ENCODE assay signal across 1 fruit fly cellular context in genomic region chrX:19701611-19702010, dm6.
TF ChIP-seq lines count a peak whose summit lies in the region.

Gene Tcs4, minus strand, starts transcription at chrX:19701755.

TF ChIP-seq in whole organism, embryonic, 481 proteins besides CTCF, POLR2A, EP300 and RAD21 (continued from another document and continues in another):
- no peak for TF ChIP-seq ase (GFP tag; IDR thresholded peaks at IDR 0.05; lab: Robert Waterston, UW)
- no peak for TF ChIP-seq lilli (GFP tag; optimal IDR thresholded peaks at IDR 0.05; lab: Kevin White, UChicago)
- no peak for TF ChIP-seq CG2678 (tag; optimal IDR thresholded peaks at IDR 0.05; lab: Kevin White, UChicago)
- TF ChIP-seq CG3163 (GFP tag; optimal IDR thresholded peaks at IDR 0.05; lab: Kevin White, UChicago) = no peak
- TF ChIP-seq toy (GFP tag; IDR thresholded peaks at IDR 0.05; lab: Robert Waterston, UW) = no peak
- TF ChIP-seq CG18476 (GFP tag; optimal IDR thresholded peaks at IDR 0.05; lab: Kevin White, UChicago) = no peak
- no peak for TF ChIP-seq CG9609 (GFP tag; optimal IDR thresholded peaks at IDR 0.05; lab: Kevin White, UChicago)
- no peak for TF ChIP-seq en (GFP tag; optimal IDR thresholded peaks at IDR 0.05; lab: Kevin White, UChicago)
- TF ChIP-seq CG7372 (GFP tag; IDR thresholded peaks at IDR 0.05; lab: Robert Waterston, UW) = no peak
- peak; percentile 80 for TF ChIP-seq CG34224 (GFP tag; IDR thresholded peaks at IDR 0.05; lab: Robert Waterston, UW; ENCODE audit: partially characterized antibody)
- no peak for TF ChIP-seq Dbx (GFP tag; IDR thresholded peaks at IDR 0.05; lab: Robert Waterston, UW)
- TF ChIP-seq Optix (GFP tag; IDR thresholded peaks at IDR 0.05; lab: Robert Waterston, UW) = no peak
- peak; percentile 72; the same call in 2 of the 3 replicates for TF ChIP-seq CG6791 (GFP tag; IDR thresholded peaks at IDR 0.05; lab: Robert Waterston, UW; ENCODE audit: partially characterized antibody)
- no peak for TF ChIP-seq CG7745 (tag; optimal IDR thresholded peaks at IDR 0.05; lab: Kevin White, UChicago)
- no peak for TF ChIP-seq Fer2 (tag; optimal IDR thresholded peaks at IDR 0.05; lab: Kevin White, UChicago)
- TF ChIP-seq ftz-f1 (GFP tag; optimal IDR thresholded peaks at IDR 0.05; lab: Kevin White, UChicago) = no peak
- TF ChIP-seq ATbp (GFP tag; optimal IDR thresholded peaks at IDR 0.05; lab: Kevin White, UChicago) = no peak
- TF ChIP-seq NC2β (GFP tag; optimal IDR thresholded peaks at IDR 0.05; lab: Kevin White, UChicago) = no peak
- no peak for TF ChIP-seq CG14965 (GFP tag; optimal IDR thresholded peaks at IDR 0.05; lab: Kevin White, UChicago; ENCODE audit: borderline replicate concordance)
- peak; percentile 37 for TF ChIP-seq CG18262 (tag; optimal IDR thresholded peaks at IDR 0.05; lab: Kevin White, UChicago)
- TF ChIP-seq Nf-YC (tag; optimal IDR thresholded peaks at IDR 0.05; lab: Kevin White, UChicago) = peak; percentile 19
- TF ChIP-seq cwo (GFP tag; optimal IDR thresholded peaks at IDR 0.05; lab: Kevin White, UChicago) = no peak
- TF ChIP-seq CG6683 (GFP tag; optimal IDR thresholded peaks at IDR 0.05; lab: Kevin White, UChicago) = no peak
- TF ChIP-seq CG10959 (GFP tag; IDR thresholded peaks at IDR 0.05; lab: Robert Waterston, UW) = no peak
- no peak for TF ChIP-seq CG17186 (GFP tag; optimal IDR thresholded peaks at IDR 0.05; lab: Kevin White, UChicago)
- no peak for TF ChIP-seq CG10274 (GFP tag; optimal IDR thresholded peaks at IDR 0.05; lab: Kevin White, UChicago)
- TF ChIP-seq CG17829 (tag; optimal IDR thresholded peaks at IDR 0.05; lab: Kevin White, UChicago) = peak; percentile 57
- no peak for TF ChIP-seq CG2199 (GFP tag; IDR thresholded peaks at IDR 0.05; lab: Robert Waterston, UW)
- no peak for TF ChIP-seq CG2889 (GFP tag; IDR thresholded peaks at IDR 0.05; lab: Robert Waterston, UW)
- peak; percentile 45 for TF ChIP-seq unpg (GFP tag; optimal IDR thresholded peaks at IDR 0.05; lab: Kevin White, UChicago)
- TF ChIP-seq CG8924 (tag; optimal IDR thresholded peaks at IDR 0.05; lab: Kevin White, UChicago) = peak; percentile 20
- TF ChIP-seq CG4328 (GFP tag; optimal IDR thresholded peaks at IDR 0.05; lab: Kevin White, UChicago) = no peak
- TF ChIP-seq HLH3B (GFP tag; IDR thresholded peaks at IDR 0.05; lab: Robert Waterston, UW) = no peak
- no peak for TF ChIP-seq CG2116 (GFP tag; optimal IDR thresholded peaks at IDR 0.05; lab: Kevin White, UChicago)
- TF ChIP-seq fu2 (GFP tag; optimal IDR thresholded peaks at IDR 0.05; lab: Kevin White, UChicago) = no peak
- TF ChIP-seq CG4404 (GFP tag; IDR thresholded peaks at IDR 0.05; lab: Robert Waterston, UW) = no peak
- no peak for TF ChIP-seq Awh (GFP tag; IDR thresholded peaks at IDR 0.05; lab: Robert Waterston, UW)
- TF ChIP-seq amos (GFP tag; IDR thresholded peaks at IDR 0.05; lab: Robert Waterston, UW; ENCODE audit: partially characterized antibody) = peak; percentile 46; the same call in 1 of the 2 replicates
- TF ChIP-seq Ptx1 (GFP tag; IDR thresholded peaks at IDR 0.05; lab: Robert Waterston, UW) = no peak
- peak in 1 of 2 experiments; percentile 33 for TF ChIP-seq bsh (GFP tag; optimal IDR thresholded peaks at IDR 0.05; lab: Kevin White, UChicago)
- no peak; the same call in 1 of the 2 replicates for TF ChIP-seq lmd (GFP tag; IDR thresholded peaks at IDR 0.05; lab: Robert Waterston, UW)
- no peak for TF ChIP-seq Vsx1 (GFP tag; optimal IDR thresholded peaks at IDR 0.05; lab: Kevin White, UChicago)
- TF ChIP-seq CG1832 (GFP tag; optimal IDR thresholded peaks at IDR 0.05; lab: Kevin White, UChicago) = no peak
- no peak for TF ChIP-seq HLHmδ (GFP tag; optimal IDR thresholded peaks at IDR 0.05; lab: Kevin White, UChicago)
- TF ChIP-seq CG12155 (GFP tag; optimal IDR thresholded peaks at IDR 0.05; lab: Kevin White, UChicago) = no peak
- 0 out of 2 replicates have a peak, but pooled peaks have one; percentile 35 for TF ChIP-seq nerfin-2 (GFP tag; IDR thresholded peaks at IDR 0.05; lab: Robert Waterston, UW; ENCODE audit: partially characterized antibody)
- TF ChIP-seq sim (GFP tag; IDR thresholded peaks at IDR 0.05; lab: Robert Waterston, UW) = no peak
- TF ChIP-seq sens (GFP tag; lab: Kevin White, UChicago) = peak; percentile 62
- no peak for TF ChIP-seq CG10366 (GFP tag; IDR thresholded peaks at IDR 0.05; lab: Robert Waterston, UW)
- no peak for TF ChIP-seq CG42726 (GFP tag; IDR thresholded peaks at IDR 0.05; lab: Robert Waterston, UW; ENCODE audit: partially characterized antibody)
- no peak for TF ChIP-seq CG10565 (GFP tag; optimal IDR thresholded peaks at IDR 0.05; lab: Kevin White, UChicago)
- no peak for TF ChIP-seq CG12744 (GFP tag; optimal IDR thresholded peaks at IDR 0.05; lab: Kevin White, UChicago)
- no peak for TF ChIP-seq ind (GFP tag; optimal IDR thresholded peaks at IDR 0.05; lab: Kevin White, UChicago)
- peak; percentile 43 for TF ChIP-seq CG7839 (tag; optimal IDR thresholded peaks at IDR 0.05; lab: Kevin White, UChicago)
- no peak for TF ChIP-seq onecut (GFP tag; IDR thresholded peaks at IDR 0.05; lab: Robert Waterston, UW)
- TF ChIP-seq Gug (GFP tag; IDR thresholded peaks at IDR 0.05; lab: Robert Waterston, UW) = no peak
- no peak for TF ChIP-seq oc (tag; optimal IDR thresholded peaks at IDR 0.05; lab: Kevin White, UChicago)
- TF ChIP-seq stwl (tag; optimal IDR thresholded peaks at IDR 0.05; lab: Kevin White, UChicago) = peak; percentile 100
- no peak for TF ChIP-seq CG3838 (GFP tag; optimal IDR thresholded peaks at IDR 0.05; lab: Kevin White, UChicago)
- TF ChIP-seq CG9727 (GFP tag; optimal IDR thresholded peaks at IDR 0.05; lab: Kevin White, UChicago) = no peak
- no peak for TF ChIP-seq hth (optimal IDR thresholded peaks at IDR 0.05; lab: Kevin White, UChicago)
- peak; percentile 21 for TF ChIP-seq HmgZ (tag; optimal IDR thresholded peaks at IDR 0.05; lab: Kevin White, UChicago)
- TF ChIP-seq Sox100B (GFP tag; optimal IDR thresholded peaks at IDR 0.05; lab: Kevin White, UChicago) = no peak
- no peak for TF ChIP-seq mld (GFP tag; IDR thresholded peaks at IDR 0.05; lab: Robert Waterston, UW; ENCODE audit: partially characterized antibody)
- no peak for TF ChIP-seq CG18619 (GFP tag; optimal IDR thresholded peaks at IDR 0.05; lab: Kevin White, UChicago)
- TF ChIP-seq tx (GFP tag; optimal IDR thresholded peaks at IDR 0.05; lab: Kevin White, UChicago) = no peak
- TF ChIP-seq NC2α (GFP tag; optimal IDR thresholded peaks at IDR 0.05; lab: Kevin White, UChicago) = no peak
- 0 out of 2 replicates have a peak, but pooled peaks have one; percentile 22 for TF ChIP-seq CG31441 (GFP tag; IDR thresholded peaks at IDR 0.05; lab: Robert Waterston, UW)
- TF ChIP-seq tup (GFP tag; optimal IDR thresholded peaks at IDR 0.05; lab: Kevin White, UChicago) = no peak
- TF ChIP-seq CG17385 (GFP tag; optimal IDR thresholded peaks at IDR 0.05; lab: Kevin White, UChicago) = no peak
- no peak for TF ChIP-seq CG11398 (GFP tag; optimal IDR thresholded peaks at IDR 0.05; lab: Kevin White, UChicago)
- TF ChIP-seq Med (GFP tag; lab: Kevin White, UChicago) = peak; percentile 76
- peak; percentile 1 for TF ChIP-seq lbe (GFP tag; optimal IDR thresholded peaks at IDR 0.05; lab: Kevin White, UChicago)
- TF ChIP-seq cg (GFP tag; optimal IDR thresholded peaks at IDR 0.05; lab: Kevin White, UChicago) = no peak
- peak; percentile 60; the same call in 2 of the 3 replicates for TF ChIP-seq zen2 (GFP tag; IDR thresholded peaks at IDR 0.05; lab: Robert Waterston, UW; ENCODE audit: partially characterized antibody)
- no peak for TF ChIP-seq CG13296 (GFP tag; optimal IDR thresholded peaks at IDR 0.05; lab: Kevin White, UChicago)
- no peak for TF ChIP-seq CG11085 (GFP tag; IDR thresholded peaks at IDR 0.05; lab: Robert Waterston, UW)
- no peak for TF ChIP-seq ems (GFP tag; optimal IDR thresholded peaks at IDR 0.05; lab: Kevin White, UChicago)
- no peak for TF ChIP-seq Hr39 (optimal IDR thresholded peaks at IDR 0.05; lab: Kevin White, UChicago)
- TF ChIP-seq MBD-R2 (GFP tag; IDR thresholded peaks at IDR 0.05; lab: Robert Waterston, UW) = peak; percentile 82
- no peak for TF ChIP-seq mam (GFP tag; optimal IDR thresholded peaks at IDR 0.05; lab: Kevin White, UChicago)
- TF ChIP-seq CG5245 (GFP tag; optimal IDR thresholded peaks at IDR 0.05; lab: Kevin White, UChicago) = no peak
- TF ChIP-seq CG32532 (GFP tag; IDR thresholded peaks at IDR 0.05; lab: Robert Waterston, UW) = no peak
- TF ChIP-seq CG11456 (GFP tag; IDR thresholded peaks at IDR 0.05; lab: Robert Waterston, UW) = no peak
- no peak for TF ChIP-seq Hsf (GFP tag; optimal IDR thresholded peaks at IDR 0.05; lab: Kevin White, UChicago)
- TF ChIP-seq insv (GFP tag; optimal IDR thresholded peaks at IDR 0.05; lab: Kevin White, UChicago) = no peak
- no peak for TF ChIP-seq Ada2b (GFP tag; IDR thresholded peaks at IDR 0.05; lab: Robert Waterston, UW)
- peak; percentile 3 for TF ChIP-seq gcm (GFP tag; optimal IDR thresholded peaks at IDR 0.05; lab: Kevin White, UChicago)
- TF ChIP-seq YL-1 (GFP tag; optimal IDR thresholded peaks at IDR 0.05; lab: Kevin White, UChicago) = peak; percentile 48
- TF ChIP-seq knrl (GFP tag; IDR thresholded peaks at IDR 0.05; lab: Robert Waterston, UW; ENCODE audit: partially characterized antibody) = peak; percentile 42; the same call in 1 of the 3 replicates
- peak; percentile 20; the same call in 1 of the 2 replicates for TF ChIP-seq slbo (GFP tag; IDR thresholded peaks at IDR 0.05; lab: Robert Waterston, UW)
- no peak for TF ChIP-seq gro (GFP tag; optimal IDR thresholded peaks at IDR 0.05; lab: Kevin White, UChicago)
- TF ChIP-seq ash1 (GFP tag; optimal IDR thresholded peaks at IDR 0.05; lab: Kevin White, UChicago) = no peak
- peak; percentile 48 for TF ChIP-seq nmo (GFP tag; optimal IDR thresholded peaks at IDR 0.05; lab: Kevin White, UChicago)
- TF ChIP-seq CG30403 (GFP tag; optimal IDR thresholded peaks at IDR 0.05; lab: Kevin White, UChicago) = peak; percentile 44
- TF ChIP-seq bab2 (GFP tag; optimal IDR thresholded peaks at IDR 0.05; lab: Kevin White, UChicago) = no peak
- no peak for TF ChIP-seq stc (GFP tag; IDR thresholded peaks at IDR 0.05; lab: Robert Waterston, UW)
- no peak for TF ChIP-seq MTF-1 (GFP tag; optimal IDR thresholded peaks at IDR 0.05; lab: Kevin White, UChicago; ENCODE audit: borderline replicate concordance)
- no peak for TF ChIP-seq shn (GFP tag; optimal IDR thresholded peaks at IDR 0.05; lab: Kevin White, UChicago)
- TF ChIP-seq Doc3 (GFP tag; IDR thresholded peaks at IDR 0.05; lab: Robert Waterston, UW; ENCODE audit: partially characterized antibody) = 0 out of 3 replicates have a peak, but pooled peaks have one; percentile 48
- TF ChIP-seq tin (GFP tag; optimal IDR thresholded peaks at IDR 0.05; lab: Kevin White, UChicago) = peak; percentile 29
- no peak for TF ChIP-seq org-1 (GFP tag; optimal IDR thresholded peaks at IDR 0.05; lab: Kevin White, UChicago)
- TF ChIP-seq Dfd (GFP tag; optimal IDR thresholded peaks at IDR 0.05; lab: Kevin White, UChicago) = no peak
- TF ChIP-seq br (optimal IDR thresholded peaks at IDR 0.05; lab: Kevin White, UChicago) = no peak
- peak; percentile 56 for TF ChIP-seq CG30020 (tag; optimal IDR thresholded peaks at IDR 0.05; lab: Kevin White, UChicago)
- TF ChIP-seq CG32767 (GFP tag; IDR thresholded peaks at IDR 0.05; lab: Robert Waterston, UW) = no peak
- no peak for TF ChIP-seq Oli (tag; optimal IDR thresholded peaks at IDR 0.05; lab: Kevin White, UChicago)
- no peak for TF ChIP-seq zf30C (GFP tag; optimal IDR thresholded peaks at IDR 0.05; lab: Kevin White, UChicago)
- peak; percentile 67 for TF ChIP-seq Ets65A (GFP tag; lab: Kevin White, UChicago)
- TF ChIP-seq Dad (GFP tag; optimal IDR thresholded peaks at IDR 0.05; lab: Kevin White, UChicago) = no peak
- 0 out of 3 replicates have a peak, but pooled peaks have one; percentile 33 for TF ChIP-seq CG17361 (GFP tag; IDR thresholded peaks at IDR 0.05; lab: Robert Waterston, UW)
- TF ChIP-seq Pdp1 (GFP tag; optimal IDR thresholded peaks at IDR 0.05; lab: Kevin White, UChicago) = peak in 1 of 2 experiments; percentile 83
- TF ChIP-seq sd (tag; optimal IDR thresholded peaks at IDR 0.05; lab: Kevin White, UChicago) = no peak
- no peak for TF ChIP-seq run (tag; optimal IDR thresholded peaks at IDR 0.05; lab: Kevin White, UChicago)
- 0 out of 2 replicates have a peak, but pooled peaks have one; percentile 19 for TF ChIP-seq sob (GFP tag; IDR thresholded peaks at IDR 0.05; lab: Robert Waterston, UW)
- no peak for TF ChIP-seq CG9215 (GFP tag; IDR thresholded peaks at IDR 0.05; lab: Robert Waterston, UW)
- no peak for TF ChIP-seq CG6813 (GFP tag; optimal IDR thresholded peaks at IDR 0.05; lab: Kevin White, UChicago)
- no peak for TF ChIP-seq wdn (GFP tag; IDR thresholded peaks at IDR 0.05; lab: Robert Waterston, UW)
- TF ChIP-seq PHDP (tag; optimal IDR thresholded peaks at IDR 0.05; lab: Kevin White, UChicago) = peak; percentile 44
- TF ChIP-seq trem (tag; optimal IDR thresholded peaks at IDR 0.05; lab: Kevin White, UChicago) = peak; percentile 43
- peak; percentile 47 for TF ChIP-seq dmrt11E (tag; optimal IDR thresholded peaks at IDR 0.05; lab: Kevin White, UChicago)
- TF ChIP-seq dmrt99B (tag; optimal IDR thresholded peaks at IDR 0.05; lab: Kevin White, UChicago) = no peak
- TF ChIP-seq CG33213 (GFP tag; optimal IDR thresholded peaks at IDR 0.05; lab: Kevin White, UChicago) = no peak
- peak in 1 of 2 experiments; percentile 28 for TF ChIP-seq dpn (GFP tag; optimal IDR thresholded peaks at IDR 0.05; lab: Kevin White, UChicago)
- TF ChIP-seq CG12104 (GFP tag; optimal IDR thresholded peaks at IDR 0.05; lab: Kevin White, UChicago) = no peak
- peak; percentile 63 for TF ChIP-seq CG12391 (tag; optimal IDR thresholded peaks at IDR 0.05; lab: Kevin White, UChicago)
- TF ChIP-seq Elba2 (GFP tag; optimal IDR thresholded peaks at IDR 0.05; lab: Kevin White, UChicago) = peak; percentile 25
- no peak for TF ChIP-seq jing (GFP tag; optimal IDR thresholded peaks at IDR 0.05; lab: Kevin White, UChicago)
- no peak for TF ChIP-seq CG4282 (GFP tag; optimal IDR thresholded peaks at IDR 0.05; lab: Kevin White, UChicago)
- no peak for TF ChIP-seq sqz (GFP tag; optimal IDR thresholded peaks at IDR 0.05; lab: Kevin White, UChicago)
- no peak for TF ChIP-seq CG31365 (tag; optimal IDR thresholded peaks at IDR 0.05; lab: Kevin White, UChicago)
- peak; percentile 16 for TF ChIP-seq CG2120 (GFP tag; optimal IDR thresholded peaks at IDR 0.05; lab: Kevin White, UChicago)
- peak; percentile 77 for TF ChIP-seq CG13287 (GFP tag; IDR thresholded peaks at IDR 0.05; lab: Robert Waterston, UW; ENCODE audit: partially characterized antibody)
- no peak for TF ChIP-seq D (optimal IDR thresholded peaks at IDR 0.05; lab: Kevin White, UChicago)
- TF ChIP-seq D (GFP tag; optimal IDR thresholded peaks at IDR 0.05; lab: Kevin White, UChicago) = no peak
